Fruit fly (Drosophila melanogaster): ENCODE results near the gene sqz.

sqz gene

DNA sequence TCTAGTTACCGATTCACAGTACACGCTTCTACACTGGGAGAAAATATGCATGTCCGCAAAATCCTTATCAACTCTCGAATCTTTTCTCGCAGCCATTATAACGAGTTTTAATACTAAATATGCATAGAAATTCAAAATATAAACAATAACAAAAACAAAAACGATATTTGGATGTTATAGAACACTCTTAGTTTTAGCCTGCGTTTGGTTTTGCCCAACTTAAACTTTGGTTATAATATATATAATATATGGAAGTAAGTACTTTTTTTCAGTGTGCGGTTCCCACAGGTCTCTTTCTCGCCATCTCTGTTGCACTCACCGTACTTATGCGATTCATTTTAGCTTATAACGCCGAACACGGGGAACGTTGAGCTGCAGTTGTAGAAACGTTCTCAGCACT is 47.8 kb downstream of the sqz start, which contains the start of gene cry (continued):
- TF ChIP-seq CG31388 (GFP tag; optimal IDR thresholded peaks at IDR 0.05) (no peak), ara (GFP tag; IDR thresholded peaks at IDR 0.05) (0 out of 2 replicates have a peak, but pooled peaks have one; percentile 5), sr (GFP tag; IDR thresholded peaks at IDR 0.05) (no peak), CG12769 (tag; optimal IDR thresholded peaks at IDR 0.05) (no peak), Lim3 (GFP tag; IDR thresholded peaks at IDR 0.05) (no peak), CG4360 (GFP tag; IDR thresholded peaks at IDR 0.05) (no peak), tgo (GFP tag; IDR thresholded peaks at IDR 0.05) (peak; percentile 37; the same call in 1 of the 3 replicates), Chrac-16 (GFP tag; optimal IDR thresholded peaks at IDR 0.05) (peak; percentile 42), hkb (optimal IDR thresholded peaks at IDR 0.05) (no peak), hkb (GFP tag; IDR thresholded peaks at IDR 0.05) (no peak; the same call in 1 of the 2 replicates), lola (GFP tag; optimal IDR thresholded peaks at IDR 0.05) (peak in 1 of 3 experiments; percentile 78), wdn (GFP tag; IDR thresholded peaks at IDR 0.05) (no peak), emc (GFP tag; optimal IDR thresholded peaks at IDR 0.05) (no peak), fu2 (GFP tag; optimal IDR thresholded peaks at IDR 0.05) (no peak), Sry-β (GFP tag; optimal IDR thresholded peaks at IDR 0.05) (no peak), dati (GFP tag; IDR thresholded peaks at IDR 0.05) (no peak), Dfd (GFP tag; optimal IDR thresholded peaks at IDR 0.05) (no peak), btn (GFP tag; optimal IDR thresholded peaks at IDR 0.05) (no peak), Side (GFP tag; optimal IDR thresholded peaks at IDR 0.05) (no peak), CG8290 (GFP tag; optimal IDR thresholded peaks at IDR 0.05) (no peak), CG8290 (tag; optimal IDR thresholded peaks at IDR 0.05) (no peak), Gsc (GFP tag; IDR thresholded peaks at IDR 0.05) (no peak), CG8388 (GFP tag; optimal IDR thresholded peaks at IDR 0.05) (peak; percentile 54), salm (tag; optimal IDR thresholded peaks at IDR 0.05) (no peak), seq (GFP tag; IDR thresholded peaks at IDR 0.05) (no peak), CG2889 (GFP tag; IDR thresholded peaks at IDR 0.05) (no peak), CG10959 (GFP tag; IDR thresholded peaks at IDR 0.05) (no peak), ap (GFP tag; IDR thresholded peaks at IDR 0.05) (no peak), Ada2b (GFP tag; IDR thresholded peaks at IDR 0.05) (peak; percentile 48; the same call in 1 of the 2 replicates), CG7372 (GFP tag; IDR thresholded peaks at IDR 0.05) (no peak), eyg (GFP tag; optimal IDR thresholded peaks at IDR 0.05) (no peak), tna (GFP tag; IDR thresholded peaks at IDR 0.05; ENCODE audit: partially characterized antibody) (no peak), Dref (GFP tag; IDR thresholded peaks at IDR 0.05) (no peak), ab (GFP tag; optimal IDR thresholded peaks at IDR 0.05) (no peak), CG10321 (GFP tag; IDR thresholded peaks at IDR 0.05) (no peak), CG8944 (GFP tag; optimal IDR thresholded peaks at IDR 0.05) (no peak), bcd (GFP tag; optimal IDR thresholded peaks at IDR 0.05) (peak; percentile 51), CG10267 (tag; optimal IDR thresholded peaks at IDR 0.05) (peak; percentile 53), sqz (GFP tag; optimal IDR thresholded peaks at IDR 0.05) (no peak), slp2 (GFP tag; optimal IDR thresholded peaks at IDR 0.05) (no peak), CG4404 (GFP tag; IDR thresholded peaks at IDR 0.05) (no peak), H15 (GFP tag; IDR thresholded peaks at IDR 0.05) (no peak), CG18599 (GFP tag; optimal IDR thresholded peaks at IDR 0.05) (peak; percentile 32), CG10147 (GFP tag; optimal IDR thresholded peaks at IDR 0.05) (no peak), shn (GFP tag; optimal IDR thresholded peaks at IDR 0.05) (no peak), Trl (optimal IDR thresholded peaks at IDR 0.05) (no peak), Trl (GFP tag; optimal IDR thresholded peaks at IDR 0.05) (no peak), pros (GFP tag; optimal IDR thresholded peaks at IDR 0.05) (no peak), CG3726 (GFP tag; IDR thresholded peaks at IDR 0.05) (no peak), ftz-f1 (GFP tag; optimal IDR thresholded peaks at IDR 0.05) (no peak), CG17568 (GFP tag; optimal IDR thresholded peaks at IDR 0.05) (no peak), CG34224 (GFP tag; IDR thresholded peaks at IDR 0.05; ENCODE audit: partially characterized antibody) (no peak), CG9797 (GFP tag; optimal IDR thresholded peaks at IDR 0.05) (no peak), Antp (GFP tag; optimal IDR thresholded peaks at IDR 0.05) (no peak)

Measured in whole organism, embryonic.